Fruit fly (Drosophila melanogaster) whole organism, embryonic: ENCODE measurements around the gene CG31468.

Experiments used
- Ada2b ChIP-seq: fragments of 200-800 bp; sonication (Bioruptor generic); IDR thresholded peaks from 2 replicates; pipeline ENCODE4 v1.3.6; 2022; ENCODE audit warnings: missing biosample characterization, missing genetic modification characterization
- Antp ChIP-seq: fragments of 200-800 bp; sonication (Bioruptor generic); optimal IDR thresholded peaks from 3 replicates; lab custom pipeline; 2016; ENCODE audit warnings: missing biosample characterization, missing genetic modification characterization
- Atf3 ChIP-seq: fragments of 200-800 bp; sonication (Bioruptor generic); optimal IDR thresholded peaks from 3 replicates; lab custom pipeline; 2016; ENCODE audit warnings: missing biosample characterization, missing genetic modification characterization
- Bdp1 ChIP-seq: fragments of 200-800 bp; sonication (Bioruptor generic); optimal IDR thresholded peaks from 3 replicates; lab custom pipeline; 2016; ENCODE audit warnings: missing biosample characterization, missing genetic modification characterization
- CG10431 ChIP-seq: fragments of 200-800 bp; sonication (Bioruptor generic); optimal IDR thresholded peaks from 3 replicates; lab custom pipeline; 2018; ENCODE audit warnings: missing biosample characterization, mild to moderate bottlenecking, missing genetic modification characterization
- CG11093 ChIP-seq: fragments of 200-800 bp; sonication (Bioruptor generic); IDR thresholded peaks from 3 replicates; pipeline ENCODE4 v1.3.6; 2022; ENCODE audit warnings: missing biosample characterization, missing genetic modification characterization
- CG11247 ChIP-seq: fragments of 200-800 bp; sonication (Bioruptor generic); IDR thresholded peaks from 2 replicates; pipeline ENCODE4 v1.3.6; 2022; ENCODE audit warnings: missing biosample characterization, missing genetic modification characterization
- CG12219 ChIP-seq: fragments of 200-800 bp; sonication (Bioruptor generic); optimal IDR thresholded peaks from 3 replicates; lab custom pipeline; 2018; ENCODE audit warnings: missing biosample characterization, mild to moderate bottlenecking, missing genetic modification characterization
- CG1233 ChIP-seq: fragments of 200-800 bp; sonication (Bioruptor generic); optimal IDR thresholded peaks from 4 replicates; lab custom pipeline; 2018; ENCODE audit warnings: missing biosample characterization, mild to moderate bottlenecking, missing genetic modification characterization
- CG13296 ChIP-seq: fragments of 200-800 bp; sonication (Bioruptor generic); optimal IDR thresholded peaks from 3 replicates; lab custom pipeline; 2018; ENCODE audit warnings: missing biosample characterization, mild to moderate bottlenecking, missing genetic modification characterization
- CG14014 ChIP-seq: fragments of 200-800 bp; sonication (Bioruptor generic); IDR thresholded peaks from 2 replicates; pipeline ENCODE4 v1.3.6; 2022; ENCODE audit warnings: missing biosample characterization, missing genetic modification characterization
- CG16813 ChIP-seq: fragments of 200-800 bp; sonication (Bioruptor generic); IDR thresholded peaks from 3 replicates; pipeline ENCODE4 v1.3.6; 2022; ENCODE audit warnings: missing biosample characterization, missing genetic modification characterization; ENCODE audit not compliant: partially characterized antibody
- CG2678 ChIP-seq: fragments of 200-800 bp; sonication (Bioruptor generic); optimal IDR thresholded peaks from 3 replicates; lab custom pipeline; 2019; ENCODE audit warnings: missing biosample characterization, mild to moderate bottlenecking, missing genetic modification characterization, moderate library complexity
- CG3847 ChIP-seq: fragments of 200-800 bp; sonication (Bioruptor generic); IDR thresholded peaks from 2 replicates; pipeline ENCODE4 v1.3.6; 2022; ENCODE audit warnings: missing biosample characterization, missing genetic modification characterization
- CG4328 ChIP-seq: fragments of 200-800 bp; sonication (Bioruptor generic); optimal IDR thresholded peaks from 3 replicates; lab custom pipeline; 2017; ENCODE audit warnings: missing biosample characterization, missing genetic modification reagents, missing genetic modification characterization
- CG4617 ChIP-seq: fragments of 200-800 bp; sonication (Bioruptor generic); optimal IDR thresholded peaks from 3 replicates; lab custom pipeline; 2016; ENCODE audit warnings: missing biosample characterization, missing genetic modification characterization, borderline replicate concordance
- CG4820 ChIP-seq: fragments of 200-800 bp; sonication (Bioruptor generic); optimal IDR thresholded peaks from 3 replicates; lab custom pipeline; 2016; ENCODE audit warnings: missing biosample characterization, missing genetic modification characterization
- CG5953 ChIP-seq: fragments of 200-800 bp; sonication (Bioruptor generic); IDR thresholded peaks from 2 replicates; pipeline ENCODE4 v1.3.6; 2022; ENCODE audit warnings: missing biosample characterization, missing genetic modification characterization
- CG6254 ChIP-seq: fragments of 200-800 bp; sonication (Bioruptor generic); optimal IDR thresholded peaks from 3 replicates; lab custom pipeline; 2017; ENCODE audit warnings: mild to moderate bottlenecking, missing biosample characterization, missing genetic modification reagents, missing genetic modification characterization
- CG8281 ChIP-seq: fragments of 200-800 bp; sonication (Bioruptor generic); optimal IDR thresholded peaks from 2 replicates; lab custom pipeline; 2018; ENCODE audit warnings: missing biosample characterization, mild to moderate bottlenecking, missing genetic modification characterization, moderate library complexity
- CG8290 ChIP-seq, 3 experiments: fragments of 200-800 bp; sonication (Bioruptor generic); optimal IDR thresholded peaks; 2 replicates each; lab custom pipeline; 2016 to 2019; ENCODE audit warnings: missing biosample characterization in 3 of 3, missing genetic modification characterization in 3 of 3, mild to moderate bottlenecking in 2 of 3, moderate library complexity in 1 of 3
- CG8388 ChIP-seq: fragments of 200-800 bp; sonication (Bioruptor generic); optimal IDR thresholded peaks from 2 replicates; lab custom pipeline; 2019; ENCODE audit warnings: missing biosample characterization, mild to moderate bottlenecking, missing genetic modification characterization, moderate library complexity
- CG8944 ChIP-seq: fragments of 200-800 bp; sonication (Bioruptor generic); optimal IDR thresholded peaks from 3 replicates; lab custom pipeline; 2016; ENCODE audit warnings: missing biosample characterization, missing genetic modification characterization
- Dip3 ChIP-seq: fragments of 200-800 bp; sonication (Bioruptor generic); optimal IDR thresholded peaks from 3 replicates; lab custom pipeline; 2016; ENCODE audit warnings: missing biosample characterization, missing genetic modification characterization
- Drgx ChIP-seq: fragments of 200-800 bp; sonication (Bioruptor generic); IDR thresholded peaks from 2 replicates; pipeline ENCODE4 v1.3.6; 2022; ENCODE audit warnings: missing biosample characterization, missing genetic modification characterization
- Elba2 ChIP-seq: fragments of 200-800 bp; sonication (Bioruptor generic); optimal IDR thresholded peaks from 3 replicates; lab custom pipeline; 2016; ENCODE audit warnings: missing biosample characterization, missing genetic modification characterization
- Fer1 ChIP-seq: fragments of 200-800 bp; sonication (Bioruptor generic); optimal IDR thresholded peaks from 2 replicates; lab custom pipeline; 2017; ENCODE audit warnings: missing biosample characterization, mild to moderate bottlenecking, missing genetic modification characterization
- HmgD ChIP-seq: fragments of 200-800 bp; sonication (Bioruptor generic); optimal IDR thresholded peaks from 3 replicates; lab custom pipeline; 2016; ENCODE audit warnings: missing biosample characterization, missing genetic modification characterization
- Kr ChIP-seq: fragments of 200-800 bp; sonication (Bioruptor generic); optimal IDR thresholded peaks from 2 replicates; lab custom pipeline; 2017; ENCODE audit warnings: missing biosample characterization, mild to moderate bottlenecking, missing genetic modification characterization
- Mad ChIP-seq: fragments of 200-800 bp; sonication (Bioruptor generic); optimal IDR thresholded peaks from 2 replicates; lab custom pipeline; 2016; ENCODE audit warnings: missing biosample characterization, missing genetic modification characterization
- PHDP ChIP-seq: fragments of 200-800 bp; sonication (Bioruptor generic); optimal IDR thresholded peaks from 3 replicates; lab custom pipeline; 2018; ENCODE audit warnings: missing biosample characterization, mild to moderate bottlenecking, missing genetic modification characterization, moderate library complexity
- Ravus ChIP-seq: fragments of 200-800 bp; sonication (Bioruptor generic); IDR thresholded peaks from 2 replicates; pipeline ENCODE4 v1.3.6; 2022; ENCODE audit warnings: missing biosample characterization, missing genetic modification characterization
- Six4 ChIP-seq: fragments of 200-800 bp; sonication (Bioruptor generic); optimal IDR thresholded peaks from 2 replicates; lab custom pipeline; 2016; ENCODE audit warnings: missing biosample characterization, missing genetic modification characterization
- Vsx1 ChIP-seq: fragments of 200-800 bp; sonication (Bioruptor generic); optimal IDR thresholded peaks from 2 replicates; lab custom pipeline; 2017; ENCODE audit warnings: missing biosample characterization, mild to moderate bottlenecking, missing genetic modification characterization, missing genetic modification reagents
- az2 ChIP-seq: fragments of 200-800 bp; sonication (Bioruptor generic); optimal IDR thresholded peaks from 3 replicates; lab custom pipeline; 2016; ENCODE audit warnings: missing biosample characterization, missing genetic modification characterization
- dan ChIP-seq: fragments of 200-800 bp; sonication (Bioruptor generic); IDR thresholded peaks from 2 replicates; pipeline ENCODE4 v1.3.6; 2022; ENCODE audit warnings: missing biosample characterization, missing genetic modification characterization
- ems ChIP-seq: fragments of 200-800 bp; sonication (Bioruptor generic); optimal IDR thresholded peaks from 3 replicates; lab custom pipeline; 2016; ENCODE audit warnings: missing biosample characterization, missing genetic modification characterization
- fd102C ChIP-seq: fragments of 200-800 bp; sonication (Bioruptor generic); optimal IDR thresholded peaks from 2 replicates; lab custom pipeline; 2018; ENCODE audit warnings: missing biosample characterization, mild to moderate bottlenecking, missing genetic modification characterization, moderate library complexity
- gro ChIP-seq: fragments of 200-800 bp; sonication (Bioruptor generic); optimal IDR thresholded peaks from 2 replicates; lab custom pipeline; 2016; ENCODE audit warnings: missing biosample characterization, missing genetic modification characterization
- gsb-n ChIP-seq: fragments of 200-800 bp; sonication (Bioruptor generic); optimal IDR thresholded peaks from 3 replicates; lab custom pipeline; 2018; ENCODE audit warnings: missing biosample characterization, mild to moderate bottlenecking, missing genetic modification characterization
- knrl ChIP-seq: fragments of 200-800 bp; sonication (Bioruptor generic); IDR thresholded peaks from 3 replicates; pipeline ENCODE4 v1.3.6; 2022; ENCODE audit warnings: missing biosample characterization, missing genetic modification characterization; ENCODE audit not compliant: partially characterized antibody
- lab ChIP-seq: fragments of 200-800 bp; sonication (Bioruptor generic); optimal IDR thresholded peaks from 3 replicates; lab custom pipeline; 2017; ENCODE audit warnings: missing biosample characterization, missing genetic modification characterization, mild to moderate bottlenecking, moderate library complexity, missing genetic modification reagents
- mld ChIP-seq: fragments of 200-800 bp; sonication (Bioruptor generic); IDR thresholded peaks from 3 replicates; pipeline ENCODE4 v1.3.6; 2022; ENCODE audit warnings: missing biosample characterization, missing genetic modification characterization; ENCODE audit not compliant: partially characterized antibody
- nerfin-2 ChIP-seq: fragments of 200-800 bp; sonication (Bioruptor generic); IDR thresholded peaks from 2 replicates; pipeline ENCODE4 v1.3.6; 2022; ENCODE audit warnings: missing biosample characterization, missing genetic modification characterization; ENCODE audit not compliant: partially characterized antibody
- psq ChIP-seq: fragments of 200-800 bp; sonication (Bioruptor generic); optimal IDR thresholded peaks from 2 replicates; lab custom pipeline; 2017; ENCODE audit warnings: missing biosample characterization, missing genetic modification characterization
- sisA ChIP-seq: fragments of 200-800 bp; sonication (Bioruptor generic); IDR thresholded peaks from 2 replicates; pipeline ENCODE4 v1.3.6; 2022; ENCODE audit warnings: missing biosample characterization, missing genetic modification characterization
- wdn ChIP-seq: fragments of 200-800 bp; sonication (Bioruptor generic); IDR thresholded peaks from 2 replicates; pipeline ENCODE4 v1.3.6; 2022; ENCODE audit warnings: missing biosample characterization, missing genetic modification characterization
- wor ChIP-seq: fragments of 200-800 bp; sonication (Bioruptor generic); IDR thresholded peaks from 2 replicates; pipeline ENCODE4 v1.3.6; 2022; ENCODE audit warnings: missing biosample characterization, missing genetic modification characterization
- zen ChIP-seq: fragments of 200-800 bp; sonication (Bioruptor generic); optimal IDR thresholded peaks from 3 replicates; lab custom pipeline; 2018; ENCODE audit warnings: missing biosample characterization, mild to moderate bottlenecking, missing genetic modification characterization, moderate library complexity
- zfh1 ChIP-seq: fragments of 200-800 bp; sonication (Bioruptor generic); IDR thresholded peaks from 3 replicates; pipeline ENCODE4 v1.3.6; 2022; ENCODE audit warnings: missing biosample characterization, missing genetic modification characterization

Gene CG31468

dm6 chr3R:23652525-23653108 lies 47.5 kb downstream of the CG31468 start (continued):
- TF ChIP-seq mld (GFP tag; lab: Robert Waterston, UW) (no peak), Ravus (GFP tag; lab: Robert Waterston, UW) (no peak; the same call in 1 of the 2 replicates), Bdp1 (GFP tag; lab: Kevin White, UChicago) (peak; percentile 54), PHDP (tag; lab: Kevin White, UChicago) (peak; percentile 82), HmgD (GFP tag; lab: Kevin White, UChicago) (no peak), fd102C (GFP tag; lab: Kevin White, UChicago) (no peak), CG5953 (GFP tag; lab: Robert Waterston, UW) (no peak), Atf3 (GFP tag; lab: Kevin White, UChicago) (no peak), sisA (GFP tag; lab: Robert Waterston, UW) (no peak), CG14014 (GFP tag; lab: Robert Waterston, UW) (peak; percentile 69; the same call in 1 of the 2 replicates), wdn (GFP tag; lab: Robert Waterston, UW) (0 out of 2 replicates have a peak, but pooled peaks have one; percentile 21), knrl (GFP tag; lab: Robert Waterston, UW) (no peak), CG6254 (GFP tag; lab: Kevin White, UChicago) (no peak), Ada2b (GFP tag; lab: Robert Waterston, UW) (peak; percentile 3; the same call in 1 of the 2 replicates), nerfin-2 (GFP tag; lab: Robert Waterston, UW) (no peak), Fer1 (GFP tag; lab: Kevin White, UChicago) (peak; percentile 84), CG11093 (GFP tag; lab: Robert Waterston, UW) (no peak), wor (GFP tag; lab: Robert Waterston, UW) (no peak), CG4328 (GFP tag; lab: Kevin White, UChicago) (peak; percentile 7), ems (GFP tag; lab: Kevin White, UChicago) (peak; percentile 37), zen (no peak), CG3847 (GFP tag; lab: Robert Waterston, UW) (peak; percentile 50; the same call in 1 of the 2 replicates), Mad (GFP tag; lab: Kevin White, UChicago) (no peak), dan (GFP tag; lab: Robert Waterston, UW) (no peak), CG16813 (GFP tag; lab: Robert Waterston, UW) (no peak), Elba2 (GFP tag; lab: Kevin White, UChicago) (no peak), gsb-n (tag; lab: Kevin White, UChicago) (no peak), Kr (GFP tag; lab: Kevin White, UChicago) (no peak), CG13296 (GFP tag; lab: Kevin White, UChicago) (peak; percentile 84), Antp (GFP tag; lab: Kevin White, UChicago) (peak; percentile 5), CG8281 (peak; percentile 54), az2 (GFP tag; lab: Kevin White, UChicago) (no peak), CG12219 (GFP tag; lab: Kevin White, UChicago) (peak; percentile 12), CG4820 (GFP tag; lab: Kevin White, UChicago) (no peak), zfh1 (GFP tag; lab: Robert Waterston, UW) (0 out of 3 replicates have a peak, but pooled peaks have one; percentile 27), CG2678 (peak; percentile 79), Drgx (GFP tag; lab: Robert Waterston, UW) (no peak), psq (GFP tag; lab: Kevin White, UChicago) (peak; percentile 11), Dip3 (peak; percentile 67), CG10431 (GFP tag; lab: Kevin White, UChicago) (no peak), gro (peak; percentile 53), CG1233 (GFP tag; lab: Kevin White, UChicago) (peak; percentile 56), Vsx1 (GFP tag; lab: Kevin White, UChicago) (peak; percentile 82), CG8290 (GFP tag; optimal IDR thresholded peaks at IDR 0.05; lab: Kevin White, UChicago) (no peak), CG8290 (tag; optimal IDR thresholded peaks at IDR 0.05; lab: Kevin White, UChicago) (peak in 1 of 2 experiments; percentile 96), CG11247 (GFP tag; lab: Robert Waterston, UW) (peak; percentile 78), CG8388 (GFP tag; lab: Kevin White, UChicago) (no peak), CG8944 (GFP tag; lab: Kevin White, UChicago) (no peak), CG4617 (GFP tag; lab: Kevin White, UChicago) (no peak), Six4 (GFP tag; lab: Kevin White, UChicago) (no peak), lab (GFP tag; lab: Kevin White, UChicago) (peak; percentile 92)
